Fruit fly (Drosophila melanogaster) whole organism: Measurements from ENCODE around the gene Sec71.

Experiments used
- CG8478 ChIP-seq: fragments of >200 bp; optimal IDR thresholded peaks from 2 replicates; lab custom pipeline; 2018; ENCODE audit warnings: inconsistent platforms
- Dll ChIP-seq: fragments of >200 bp; optimal IDR thresholded peaks from 2 replicates; lab custom pipeline; 2017
- EcR ChIP-seq, 2 experiments: fragments of >200 bp; optimal IDR thresholded peaks; 2 replicates each; lab custom pipeline; 2017; ENCODE audit warnings: missing biosample characterization in 2 of 2, missing genetic modification characterization in 2 of 2, missing genetic modification reagents in 2 of 2
- pan ChIP-seq: fragments of >200 bp; optimal IDR thresholded peaks from 2 replicates; lab custom pipeline; 2017
- psq ChIP-seq: fragments of >200 bp; optimal IDR thresholded peaks from 2 replicates; lab custom pipeline; 2017
- usp ChIP-seq: fragments of >200 bp; optimal IDR thresholded peaks from 2 replicates; lab custom pipeline; 2017; ENCODE audit warnings: missing biosample characterization, missing genetic modification characterization, mixed read lengths

DNA sequence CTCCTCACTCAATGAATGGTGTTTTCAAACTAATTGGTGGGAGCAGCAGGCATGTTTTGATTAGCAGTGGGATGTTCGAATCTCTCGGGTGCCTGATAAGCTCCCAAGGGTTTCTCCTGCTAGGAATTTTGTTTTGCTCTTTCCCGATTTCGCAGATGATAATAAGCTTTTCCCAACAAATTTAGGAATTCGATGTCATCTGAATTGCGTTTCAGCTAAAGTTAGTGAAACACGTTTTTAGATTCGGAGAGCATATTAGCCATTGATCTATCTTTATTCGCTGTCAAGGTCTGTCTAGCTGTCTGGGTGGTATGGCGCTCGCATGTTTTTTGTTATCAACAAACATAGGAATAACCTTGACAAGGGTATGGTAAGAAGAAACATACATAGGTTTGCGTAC lies 48.2 kb downstream of the Sec71 start, which contains the start of gene CG33307:
- no peak for TF ChIP-seq Dll
- no peak for TF ChIP-seq CG8478 (lab: Kevin White, UChicago)
- TF ChIP-seq usp (GFP tag; lab: Kevin White, UChicago) = no peak
- TF ChIP-seq psq (lab: Kevin White, UChicago) = no peak
- TF ChIP-seq EcR (GFP tag; optimal IDR thresholded peaks at IDR 0.05; lab: Kevin White, UChicago) = no peak
- no peak for TF ChIP-seq pan (lab: Kevin White, UChicago)
